Worm (Caenorhabditis elegans) whole organism, L1 larva: ENCODE results near the gene mxl-3.

Experiments
- C16A3.4 ChIP-seq: fragments of 150-350 bp; optimal IDR thresholded peaks from 2 replicates; lab custom pipeline; 2014; ENCODE audit warnings: missing biosample characterization, missing genetic modification characterization
- F16B12.6 ChIP-seq: fragments of 150-350 bp; optimal IDR thresholded peaks from 2 replicates; lab custom pipeline; 2014; ENCODE audit warnings: missing biosample characterization, missing genetic modification characterization
- Y116A8C.19 ChIP-seq: sonication (generic microtip); optimal IDR thresholded peaks from 2 replicates; lab custom pipeline; 2016; ENCODE audit warnings: missing compliant biosample characterization, missing genetic modification characterization, borderline replicate concordance
- alr-1 ChIP-seq: fragments of 200-800 bp; sonication (Bioruptor generic); optimal IDR thresholded peaks from 2 replicates; lab custom pipeline; 2018; ENCODE audit warnings: borderline replicate concordance, mild to moderate bottlenecking, missing genetic modification characterization, missing compliant biosample characterization
- aly-2 ChIP-seq: fragments of 150-350 bp; optimal IDR thresholded peaks from 2 replicates; lab custom pipeline; 2014; ENCODE audit warnings: missing biosample characterization, missing genetic modification characterization
- ceh-63 ChIP-seq: fragments of 200-800 bp; sonication (Bioruptor generic); optimal IDR thresholded peaks from 2 replicates; lab custom pipeline; 2018; ENCODE audit warnings: mild to moderate bottlenecking, missing genetic modification characterization, missing compliant biosample characterization
- ceh-8 ChIP-seq: fragments of 200-800 bp; sonication (Bioruptor generic); optimal IDR thresholded peaks from 2 replicates; lab custom pipeline; 2018; ENCODE audit warnings: mild to moderate bottlenecking, missing genetic modification characterization, moderate library complexity, missing compliant biosample characterization
- ceh-82 ChIP-seq, 3 experiments: fragments of 150-350 bp in 1 of 3; sonication (generic microtip) in 2 of 3; optimal IDR thresholded peaks; 2 replicates each; lab custom pipeline; 2014 to 2017; ENCODE audit warnings: missing biosample characterization in 3 of 3, missing genetic modification characterization in 3 of 3
- ceh-88 ChIP-seq: fragments of 200-800 bp; sonication (Bioruptor generic); IDR thresholded peaks from 2 replicates; pipeline ENCODE4 v1.3.6; 2022; ENCODE audit warnings: missing genetic modification characterization, missing compliant biosample characterization
- ceh-90 ChIP-seq: sonication (generic microtip); optimal IDR thresholded peaks from 2 replicates; lab custom pipeline; 2016; ENCODE audit warnings: missing genetic modification characterization, missing compliant biosample characterization
- efl-1 ChIP-seq, 4 experiments: fragments of 150-350 bp; optimal IDR thresholded peaks in 3 of 4; peaks in 1 of 4; 1 replicate in 1 of 4; 2 replicates in 3 of 4; lab custom pipeline; 2014; ENCODE audit warnings: missing biosample characterization in 2 of 4, missing genetic modification characterization in 2 of 4, missing genetic modification reagents in 2 of 4
- efl-3 ChIP-seq: fragments of 200-800 bp; sonication (Bioruptor generic); optimal IDR thresholded peaks from 2 replicates; lab custom pipeline; 2018; ENCODE audit warnings: mild to moderate bottlenecking, missing genetic modification characterization, missing compliant biosample characterization
- elt-2 ChIP-seq: sonication (generic microtip); optimal IDR thresholded peaks from 2 replicates; lab custom pipeline; 2016; ENCODE audit warnings: missing genetic modification characterization, mild to moderate bottlenecking, inconsistent platforms, missing compliant biosample characterization, missing genetic modification reagents
- fkh-4 ChIP-seq: sonication (generic microtip); optimal IDR thresholded peaks from 2 replicates; lab custom pipeline; 2016; ENCODE audit warnings: missing compliant biosample characterization, missing genetic modification characterization, borderline replicate concordance
- fkh-8 ChIP-seq: sonication (generic microtip); optimal IDR thresholded peaks from 2 replicates; lab custom pipeline; 2016; ENCODE audit warnings: mild to moderate bottlenecking, missing genetic modification characterization, missing compliant biosample characterization
- fos-1 ChIP-seq: fragments of 150-350 bp; optimal IDR thresholded peaks from 2 replicates; lab custom pipeline; 2014; ENCODE audit warnings: missing biosample characterization, missing genetic modification characterization
- grh-1 ChIP-seq: fragments of 200-800 bp; sonication (Bioruptor generic); IDR thresholded peaks from 2 replicates; pipeline ENCODE4 v1.3.6; 2022; ENCODE audit warnings: missing genetic modification reagents, missing genetic modification characterization, missing compliant biosample characterization
- hlh-17 ChIP-seq: fragments of 200-800 bp; sonication (Bioruptor generic); optimal IDR thresholded peaks from 2 replicates; lab custom pipeline; 2018; ENCODE audit warnings: missing genetic modification characterization, mild to moderate bottlenecking, missing compliant biosample characterization, moderate library complexity, borderline replicate concordance
- hlh-4 ChIP-seq: sonication (generic microtip); optimal IDR thresholded peaks from 2 replicates; lab custom pipeline; 2016; ENCODE audit warnings: mild to moderate bottlenecking, missing genetic modification characterization, missing compliant biosample characterization
- irx-1 ChIP-seq: sonication (generic microtip); optimal IDR thresholded peaks from 2 replicates; lab custom pipeline; 2016; ENCODE audit warnings: missing genetic modification characterization, missing compliant biosample characterization
- isw-1 ChIP-seq: fragments of 200-800 bp; sonication (Bioruptor generic); IDR thresholded peaks from 2 replicates; pipeline ENCODE4 v1.3.6; 2022; ENCODE audit warnings: missing genetic modification characterization, missing compliant biosample characterization
- lin-15B ChIP-seq: fragments of 150-350 bp; sonication (generic microtip); optimal IDR thresholded peaks from 3 replicates; lab custom pipeline; 2014; ENCODE audit warnings: missing biosample characterization, missing genetic modification characterization
- lin-39 ChIP-seq: fragments of 150-350 bp; optimal IDR thresholded peaks from 2 replicates; lab custom pipeline; 2014; ENCODE audit warnings: missing biosample characterization, missing genetic modification reagents, missing genetic modification characterization
- mep-1 ChIP-seq: fragments of 150-350 bp; optimal IDR thresholded peaks from 2 replicates; lab custom pipeline; 2014; ENCODE audit warnings: missing biosample characterization, missing genetic modification characterization
- nhr-12 ChIP-seq: sonication (generic microtip); optimal IDR thresholded peaks from 2 replicates; lab custom pipeline; 2017; ENCODE audit warnings: missing biosample characterization, missing genetic modification characterization
- nhr-20 ChIP-seq: sonication (generic microtip); optimal IDR thresholded peaks from 2 replicates; lab custom pipeline; 2016; ENCODE audit warnings: mild to moderate bottlenecking, missing genetic modification characterization, missing compliant biosample characterization
- nhr-237 ChIP-seq: fragments of 150-350 bp; optimal IDR thresholded peaks from 2 replicates; lab custom pipeline; 2014; ENCODE audit warnings: missing biosample characterization, missing genetic modification characterization
- nhr-28 ChIP-seq: fragments of 150-350 bp; optimal IDR thresholded peaks from 2 replicates; lab custom pipeline; 2014; ENCODE audit warnings: missing biosample characterization, missing genetic modification characterization
- nhr-47 ChIP-seq: sonication (generic microtip); optimal IDR thresholded peaks from 2 replicates; lab custom pipeline; 2016; ENCODE audit warnings: mild to moderate bottlenecking, missing genetic modification characterization, moderate library complexity, missing compliant biosample characterization
- nhr-71 ChIP-seq: sonication (generic microtip); optimal IDR thresholded peaks from 2 replicates; lab custom pipeline; 2016; ENCODE audit warnings: mild to moderate bottlenecking, missing genetic modification characterization, moderate library complexity, missing compliant biosample characterization
- pag-3 ChIP-seq: sonication (generic microtip); optimal IDR thresholded peaks from 2 replicates; lab custom pipeline; 2017; ENCODE audit warnings: missing genetic modification characterization, mild to moderate bottlenecking, missing compliant biosample characterization, antibody characterized with exemption, borderline replicate concordance; ENCODE audit not compliant: insufficient read depth
- pax-3 ChIP-seq: fragments of 200-800 bp; sonication (Bioruptor generic); optimal IDR thresholded peaks from 2 replicates; lab custom pipeline; 2018; ENCODE audit warnings: mild to moderate bottlenecking, missing genetic modification characterization, moderate library complexity, missing compliant biosample characterization
- pqm-1 ChIP-seq: sonication (generic microtip); optimal IDR thresholded peaks from 3 replicates; lab custom pipeline; 2017; ENCODE audit warnings: missing biosample characterization, missing genetic modification characterization
- skn-1 ChIP-seq: fragments of 150-350 bp; optimal IDR thresholded peaks from 2 replicates; lab custom pipeline; 2014; ENCODE audit warnings: missing biosample characterization, missing genetic modification characterization
- snpc-4 ChIP-seq: fragments of 150-350 bp; optimal IDR thresholded peaks from 2 replicates; lab custom pipeline; 2014; ENCODE audit warnings: missing biosample characterization, missing genetic modification characterization
- snu-23 ChIP-seq: sonication (generic microtip); optimal IDR thresholded peaks from 2 replicates; lab custom pipeline; 2016; ENCODE audit warnings: missing genetic modification characterization, missing compliant biosample characterization
- sup-37 ChIP-seq: fragments of 200-800 bp; sonication (Bioruptor generic); optimal IDR thresholded peaks from 2 replicates; lab custom pipeline; 2018; ENCODE audit warnings: mild to moderate bottlenecking, missing genetic modification characterization, missing compliant biosample characterization
- tbx-2 ChIP-seq: sonication (generic microtip); optimal IDR thresholded peaks from 2 replicates; lab custom pipeline; 2016; ENCODE audit warnings: missing genetic modification characterization, missing compliant biosample characterization
- unc-30 ChIP-seq: sonication (generic microtip); optimal IDR thresholded peaks from 2 replicates; lab custom pipeline; 2017; ENCODE audit warnings: missing biosample characterization, missing genetic modification characterization
- unc-86 ChIP-seq: sonication (generic microtip); optimal IDR thresholded peaks from 2 replicates; lab custom pipeline; 2016; ENCODE audit warnings: missing genetic modification characterization, missing compliant biosample characterization
- unc-98 ChIP-seq: fragments of 200-800 bp; sonication (Bioruptor generic); IDR thresholded peaks from 2 replicates; pipeline ENCODE4 v1.3.6; 2022; ENCODE audit warnings: missing genetic modification characterization, missing compliant biosample characterization
- vab-15 ChIP-seq: sonication (generic microtip); optimal IDR thresholded peaks from 2 replicates; lab custom pipeline; 2017; ENCODE audit warnings: missing genotype, mild to moderate bottlenecking, missing genetic modification characterization, missing compliant biosample characterization
- zag-1 ChIP-seq: fragments of 150-350 bp; optimal IDR thresholded peaks from 2 replicates; lab custom pipeline; 2014; ENCODE audit warnings: missing biosample characterization, missing genetic modification characterization
- zip-4 ChIP-seq: fragments of 200-800 bp; sonication (Bioruptor generic); optimal IDR thresholded peaks from 2 replicates; lab custom pipeline; 2018; ENCODE audit warnings: mild to moderate bottlenecking, missing genetic modification characterization, moderate library complexity, missing compliant biosample characterization

mxl-3 gene

DNA sequence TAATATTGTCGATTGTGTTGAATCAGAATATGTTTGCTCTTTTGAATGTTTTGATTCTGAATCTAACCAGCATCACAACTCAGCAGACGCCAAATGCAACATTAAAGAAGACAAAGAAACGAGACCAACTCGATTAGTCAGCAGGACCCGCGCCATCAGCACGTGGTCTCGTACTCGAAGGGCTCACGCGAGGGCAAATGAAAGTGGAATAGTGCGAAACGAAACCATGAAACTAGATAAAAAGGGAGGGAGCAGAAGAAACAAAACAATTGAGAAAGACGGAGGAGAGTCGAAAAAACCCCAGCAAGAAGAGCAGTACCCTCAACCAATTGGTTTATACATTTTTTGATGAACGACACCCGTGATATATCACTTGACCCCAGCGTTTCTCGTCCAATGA lies 13.6 kb downstream of the mxl-3 start (continued):
- TF ChIP-seq pag-3 (tag; lab: Kevin White, UChicago) (no peak), grh-1 (GFP tag; lab: Robert Waterston, UW) (no peak), nhr-237 (tag; lab: Kevin White, UChicago) (no peak), nhr-47 (tag; lab: Kevin White, UChicago) (peak; percentile 5), fos-1 (tag; lab: Kevin White, UChicago) (no peak), efl-1 (optimal IDR thresholded peaks at IDR 0.05; lab: Kevin White, UChicago) (peak in 1 of 2 experiments; percentile 0), efl-1 (GFP tag; optimal IDR thresholded peaks at IDR 0.05 in 1 of 2; lab: Kevin White, UChicago) (peak in 1 of 2 experiments; percentile 19), C16A3.4 (tag; lab: Kevin White, UChicago) (no peak), Y116A8C.19 (no peak), snpc-4 (tag; lab: Kevin White, UChicago) (no peak), lin-39 (tag; lab: Kevin White, UChicago) (no peak), skn-1 (tag; lab: Kevin White, UChicago) (no peak), fkh-4 (no peak), irx-1 (no peak), unc-98 (GFP tag; lab: Robert Waterston, UW) (no peak), ceh-8 (GFP tag; lab: Kevin White, UChicago) (no peak), nhr-71 (tag; lab: Kevin White, UChicago) (peak; percentile 84), pqm-1 (tag; lab: Kevin White, UChicago) (no peak), snu-23 (GFP tag; lab: Kevin White, UChicago) (peak; percentile 59), unc-86 (tag; lab: Kevin White, UChicago) (no peak), vab-15 (peak; percentile 43), efl-3 (GFP tag; lab: Kevin White, UChicago) (no peak), lin-15B (tag; lab: Kevin White, UChicago) (no peak), fkh-8 (tag; lab: Kevin White, UChicago) (no peak), ceh-63 (no peak), sup-37 (GFP tag; lab: Kevin White, UChicago) (no peak), hlh-17 (GFP tag; lab: Kevin White, UChicago) (no peak), zag-1 (no peak), ceh-90 (tag; lab: Kevin White, UChicago) (no peak), mep-1 (tag; lab: Kevin White, UChicago) (no peak), hlh-4 (tag; lab: Kevin White, UChicago) (no peak), unc-30 (no peak), nhr-20 (tag; lab: Kevin White, UChicago) (peak; percentile 50), tbx-2 (tag; lab: Kevin White, UChicago) (peak; percentile 47), F16B12.6 (tag; lab: Kevin White, UChicago) (no peak), ceh-82 (tag; optimal IDR thresholded peaks at IDR 0.05; lab: Kevin White, UChicago) (peak in 1 of 3 experiments; percentile 27), nhr-12 (tag; lab: Kevin White, UChicago) (no peak), isw-1 (GFP tag; lab: Robert Waterston, UW) (no peak), alr-1 (tag; lab: Kevin White, UChicago) (no peak), aly-2 (tag; lab: Kevin White, UChicago) (no peak), nhr-28 (no peak), ceh-88 (GFP tag; lab: Robert Waterston, UW) (no peak), zip-4 (GFP tag; lab: Kevin White, UChicago) (no peak), pax-3 (no peak)
- TF ChIP-seq, all 84 proteins: peak for 16

DNA sequence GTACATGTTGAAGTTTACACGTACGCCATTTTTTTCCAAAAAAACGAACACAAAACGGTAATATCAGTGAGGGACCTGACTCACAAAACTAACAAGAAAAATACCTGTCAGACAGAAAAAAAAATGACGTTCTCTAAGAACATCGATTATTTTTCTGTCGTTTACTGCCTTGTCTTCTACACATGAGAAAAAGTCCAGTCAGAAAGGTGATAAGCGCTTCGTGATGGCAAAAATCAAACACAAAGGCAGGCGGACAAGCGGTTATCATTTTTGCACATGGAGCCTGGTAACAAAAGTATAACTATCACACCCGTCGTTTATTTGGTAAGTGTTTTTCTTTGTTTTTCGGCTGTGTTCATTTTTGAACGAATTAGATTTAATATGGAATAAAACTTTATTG lies 16.8 kb downstream of the mxl-3 start, which contains the start of gene F46G10.4:
F46G10.4 (plus strand) TSS at position 212 of the 400 bp plus-strand sequence.
- TF ChIP-seq elt-2 (tag; lab: Kevin White, UChicago) (peak; percentile 23), efl-3 (GFP tag; lab: Kevin White, UChicago) (no peak)
